Fruit fly (Drosophila melanogaster) whole organism, adult: ENCODE measurements around the gene CG4297.

Experiments used
- CG5204 ChIP-seq: fragments of 200-800 bp; sonication (Bioruptor generic); optimal IDR thresholded peaks from 2 replicates; lab custom pipeline; 2016; ENCODE audit warnings: missing biosample characterization, missing genetic modification characterization
- kay ChIP-seq: fragments of 200-800 bp; sonication (Bioruptor generic); peaks from one replicate; lab custom pipeline; 2016; ENCODE audit warnings: missing biosample characterization, missing genetic modification characterization, borderline replicate concordance
- ovo ChIP-seq: fragments of 200-800 bp; sonication (Bioruptor generic); optimal IDR thresholded peaks from 2 replicates; lab custom pipeline; 2016; ENCODE audit warnings: missing biosample characterization, missing genetic modification characterization
- pad ChIP-seq: fragments of 200-800 bp; sonication (Bioruptor generic); optimal IDR thresholded peaks from 3 replicates; lab custom pipeline; 2017; ENCODE audit warnings: missing biosample characterization, missing genetic modification characterization, mild to moderate bottlenecking, moderate library complexity, missing genetic modification reagents

- TF ChIP-seq CG5204 (GFP tag; lab: Kevin White, UChicago) (no peak), pad (no peak), ovo (no peak), kay (GFP tag; lab: Kevin White, UChicago) (no peak)
These were observed 44.4 kb downstream of the CG4297 start for dm6 chr2L:427338-428234.
